Fruit fly (Drosophila melanogaster) whole organism, embryonic: ENCODE results near the gene DhpD.

Experiments
- Ada2b ChIP-seq: fragments of 200-800 bp; sonication (Bioruptor generic); IDR thresholded peaks from 2 replicates; pipeline ENCODE4 v1.3.6; 2022; ENCODE audit warnings: missing biosample characterization, missing genetic modification characterization
- Antp ChIP-seq: fragments of 200-800 bp; sonication (Bioruptor generic); optimal IDR thresholded peaks from 3 replicates; lab custom pipeline; 2016; ENCODE audit warnings: missing biosample characterization, missing genetic modification characterization
- Blimp-1 ChIP-seq: fragments of 200-800 bp; sonication (Bioruptor generic); optimal IDR thresholded peaks from 3 replicates; lab custom pipeline; 2018; ENCODE audit warnings: missing biosample characterization, missing genetic modification characterization, mild to moderate bottlenecking, moderate library complexity, missing genetic modification reagents
- CG10366 ChIP-seq: fragments of 200-800 bp; sonication (Bioruptor generic); IDR thresholded peaks from 2 replicates; pipeline ENCODE4 v1.3.6; 2022; ENCODE audit warnings: missing biosample characterization, missing genetic modification characterization
- CG11093 ChIP-seq: fragments of 200-800 bp; sonication (Bioruptor generic); IDR thresholded peaks from 3 replicates; pipeline ENCODE4 v1.3.6; 2022; ENCODE audit warnings: missing biosample characterization, missing genetic modification characterization
- CG11560 ChIP-seq: fragments of 200-800 bp; sonication (Bioruptor generic); IDR thresholded peaks from 3 replicates; pipeline ENCODE4 v1.3.6; 2022; ENCODE audit warnings: missing biosample characterization, missing genetic modification characterization
- CG12299 ChIP-seq: fragments of 200-800 bp; sonication (Bioruptor generic); optimal IDR thresholded peaks from 2 replicates; lab custom pipeline; 2018; ENCODE audit warnings: missing biosample characterization, mild to moderate bottlenecking, missing genetic modification characterization
- CG2678 ChIP-seq: fragments of 200-800 bp; sonication (Bioruptor generic); optimal IDR thresholded peaks from 3 replicates; lab custom pipeline; 2019; ENCODE audit warnings: missing biosample characterization, mild to moderate bottlenecking, missing genetic modification characterization, moderate library complexity
- CG6254 ChIP-seq: fragments of 200-800 bp; sonication (Bioruptor generic); optimal IDR thresholded peaks from 3 replicates; lab custom pipeline; 2017; ENCODE audit warnings: mild to moderate bottlenecking, missing biosample characterization, missing genetic modification reagents, missing genetic modification characterization
- CG8290 ChIP-seq, 3 experiments: fragments of 200-800 bp; sonication (Bioruptor generic); optimal IDR thresholded peaks; 2 replicates each; lab custom pipeline; 2016 to 2019; ENCODE audit warnings: missing biosample characterization in 3 of 3, missing genetic modification characterization in 3 of 3, mild to moderate bottlenecking in 2 of 3, moderate library complexity in 1 of 3
- CrebB ChIP-seq: fragments of 200-800 bp; sonication (Bioruptor generic); optimal IDR thresholded peaks from 3 replicates; lab custom pipeline; 2018; ENCODE audit warnings: missing biosample characterization, mild to moderate bottlenecking, missing genetic modification characterization
- Fer1 ChIP-seq: fragments of 200-800 bp; sonication (Bioruptor generic); optimal IDR thresholded peaks from 2 replicates; lab custom pipeline; 2017; ENCODE audit warnings: missing biosample characterization, mild to moderate bottlenecking, missing genetic modification characterization
- Hand ChIP-seq: fragments of 200-800 bp; sonication (Bioruptor generic); optimal IDR thresholded peaks from 2 replicates; lab custom pipeline; 2017; ENCODE audit warnings: mild to moderate bottlenecking, missing biosample characterization, missing genetic modification reagents, missing genetic modification characterization
- Max ChIP-seq: fragments of 200-800 bp; sonication (Bioruptor generic); optimal IDR thresholded peaks from 2 replicates; lab custom pipeline; 2016; ENCODE audit warnings: missing biosample characterization, mild to moderate bottlenecking, missing genetic modification characterization
- Meics ChIP-seq: fragments of 200-800 bp; sonication (Bioruptor generic); optimal IDR thresholded peaks from 2 replicates; lab custom pipeline; 2017; ENCODE audit warnings: missing biosample characterization, mild to moderate bottlenecking, missing genetic modification characterization
- Opbp ChIP-seq: fragments of 200-800 bp; sonication (Bioruptor generic); IDR thresholded peaks from 3 replicates; pipeline ENCODE4 v1.3.6; 2022; ENCODE audit warnings: missing biosample characterization, missing genetic modification characterization; ENCODE audit not compliant: partially characterized antibody
- Ptx1 ChIP-seq: fragments of 200-800 bp; sonication (Bioruptor generic); IDR thresholded peaks from 2 replicates; pipeline ENCODE4 v1.3.6; 2022; ENCODE audit warnings: missing biosample characterization, missing genetic modification characterization
- ara ChIP-seq: fragments of 200-800 bp; sonication (Bioruptor generic); IDR thresholded peaks from 2 replicates; pipeline ENCODE4 v1.3.6; 2022; ENCODE audit warnings: missing biosample characterization, missing genetic modification characterization
- corto ChIP-seq: fragments of 200-800 bp; sonication (Bioruptor generic); optimal IDR thresholded peaks from 2 replicates; lab custom pipeline; 2016; ENCODE audit warnings: missing biosample characterization, mild to moderate bottlenecking, missing genetic modification characterization, moderate library complexity
- dimm ChIP-seq: fragments of 200-800 bp; sonication (Bioruptor generic); IDR thresholded peaks from 2 replicates; pipeline ENCODE4 v1.3.6; 2022; ENCODE audit warnings: missing biosample characterization, missing genetic modification characterization
- disco-r ChIP-seq: fragments of 200-800 bp; sonication (Bioruptor generic); optimal IDR thresholded peaks from 2 replicates; lab custom pipeline; 2016; ENCODE audit warnings: missing biosample characterization, missing genetic modification characterization
- kay ChIP-seq: fragments of 200-800 bp; sonication (Bioruptor generic); optimal IDR thresholded peaks from 2 replicates; lab custom pipeline; 2016; ENCODE audit warnings: missing biosample characterization, missing genetic modification characterization
- kni ChIP-seq: fragments of 200-800 bp; sonication (Bioruptor generic); optimal IDR thresholded peaks from 3 replicates; lab custom pipeline; 2017; ENCODE audit warnings: mild to moderate bottlenecking, missing biosample characterization, missing genetic modification reagents, missing genetic modification characterization
- lola ChIP-seq, 3 experiments: fragments of >200 bp in 2 of 3; fragments of 200-800 bp in 1 of 3; sonication (Bioruptor generic) in 1 of 3; optimal IDR thresholded peaks; 2 replicates each; lab custom pipeline; 2017 to 2019; ENCODE audit warnings: missing biosample characterization in 3 of 3, missing genetic modification characterization in 3 of 3, mild to moderate bottlenecking in 1 of 3, moderate library complexity in 1 of 3
- rib ChIP-seq: fragments of 200-800 bp; sonication (Bioruptor generic); IDR thresholded peaks from 2 replicates; pipeline ENCODE4 v1.3.6; 2022; ENCODE audit warnings: missing biosample characterization, missing genetic modification characterization
- sens-2 ChIP-seq: fragments of 200-800 bp; sonication (Bioruptor generic); IDR thresholded peaks from 2 replicates; pipeline ENCODE4 v1.3.6; 2022; ENCODE audit warnings: missing biosample characterization, missing genetic modification characterization
- toy ChIP-seq: fragments of 200-800 bp; sonication (Bioruptor generic); IDR thresholded peaks from 2 replicates; pipeline ENCODE4 v1.3.6; 2022; ENCODE audit warnings: missing biosample characterization, missing genetic modification characterization

DhpD gene

DNA sequence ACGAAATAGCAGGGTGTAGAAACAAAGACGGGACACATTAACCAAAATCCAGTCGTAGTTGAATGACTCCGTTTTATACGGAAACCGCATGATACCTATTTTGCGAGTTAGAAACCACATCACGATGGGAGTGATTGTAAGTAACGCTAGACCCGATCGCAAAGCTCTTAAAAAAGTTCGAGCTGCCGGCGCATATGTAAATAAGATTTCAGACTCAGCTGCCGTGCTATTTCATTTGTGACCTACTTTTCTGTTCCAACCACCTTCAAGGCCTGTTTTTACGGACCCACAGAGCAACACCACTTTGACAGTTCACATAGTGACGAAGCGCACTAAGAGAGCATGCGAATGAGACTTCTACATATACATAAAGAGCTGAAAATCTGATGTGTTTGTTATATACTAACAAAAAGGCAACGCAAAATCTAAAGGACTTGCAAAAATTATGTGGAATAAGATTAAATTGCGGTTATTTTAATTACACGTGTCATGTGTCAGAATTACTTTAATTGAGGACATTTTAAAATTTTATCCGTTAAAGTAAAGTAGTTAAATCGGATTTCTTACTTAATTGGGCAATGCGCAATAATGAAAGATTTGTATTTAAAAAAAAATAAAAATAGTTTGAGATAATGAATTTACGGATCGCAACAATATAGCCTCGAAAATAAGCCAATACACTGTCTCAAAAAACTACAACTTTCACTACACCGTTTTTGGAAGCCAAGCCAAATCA lies 50.1 kb downstream of the DhpD start (continued):
- TF ChIP-seq corto (GFP tag; lab: Kevin White, UChicago) (no peak), Opbp (no peak), Ptx1 (GFP tag; lab: Robert Waterston, UW) (0 out of 2 replicates have a peak, but pooled peaks have one; percentile 15), Antp (GFP tag; lab: Kevin White, UChicago) (peak; percentile 12), CG8290 (GFP tag; optimal IDR thresholded peaks at IDR 0.05; lab: Kevin White, UChicago) (no peak), CG8290 (tag; optimal IDR thresholded peaks at IDR 0.05; lab: Kevin White, UChicago) (peak in 1 of 2 experiments; percentile 33), lola (GFP tag; optimal IDR thresholded peaks at IDR 0.05; lab: Kevin White, UChicago) (no peak), ara (GFP tag; lab: Robert Waterston, UW) (no peak), sens-2 (GFP tag; lab: Robert Waterston, UW) (no peak), toy (GFP tag; lab: Robert Waterston, UW) (no peak), Meics (GFP tag; lab: Kevin White, UChicago) (peak; percentile 93), Blimp-1 (GFP tag; lab: Kevin White, UChicago) (peak; percentile 9), CrebB (tag; lab: Kevin White, UChicago) (no peak), Max (no peak), Ada2b (no peak), dimm (no peak), CG6254 (no peak), CG2678 (tag; lab: Kevin White, UChicago) (peak; percentile 7), CG11560 (tag; lab: Robert Waterston, UW) (no peak), CG11093 (GFP tag; lab: Robert Waterston, UW) (no peak), kni (GFP tag; lab: Kevin White, UChicago) (no peak), Hand (GFP tag; lab: Kevin White, UChicago) (no peak), rib (no peak), disco-r (no peak), kay (GFP tag; lab: Kevin White, UChicago) (no peak), Fer1 (GFP tag; lab: Kevin White, UChicago) (no peak), CG12299 (tag; lab: Kevin White, UChicago) (no peak), CG10366 (no peak)
